Worm (Caenorhabditis elegans) whole organism, L1 larva: Measurements from ENCODE around the gene srj-50.

Experiments
- C04F5.9 ChIP-seq: sonication (generic microtip); optimal IDR thresholded peaks from 2 replicates; lab custom pipeline; 2016; ENCODE audit warnings: missing genetic modification characterization, missing compliant biosample characterization
- C34B4.2 ChIP-seq: sonication (generic microtip); optimal IDR thresholded peaks from 2 replicates; lab custom pipeline; 2017; ENCODE audit warnings: mild to moderate bottlenecking, missing genetic modification characterization, missing compliant biosample characterization
- alr-1 ChIP-seq: fragments of 200-800 bp; sonication (Bioruptor generic); optimal IDR thresholded peaks from 2 replicates; lab custom pipeline; 2018; ENCODE audit warnings: borderline replicate concordance, mild to moderate bottlenecking, missing genetic modification characterization, missing compliant biosample characterization
- ama-1 ChIP-seq: fragments of 150-350 bp; optimal IDR thresholded peaks from 2 replicates; lab custom pipeline; 2014
- blmp-1 ChIP-seq: fragments of 150-350 bp; optimal IDR thresholded peaks from 2 replicates; lab custom pipeline; 2014; ENCODE audit warnings: missing biosample characterization, missing genetic modification characterization
- ceh-82 ChIP-seq, 3 experiments: fragments of 150-350 bp in 1 of 3; sonication (generic microtip) in 2 of 3; optimal IDR thresholded peaks; 2 replicates each; lab custom pipeline; 2014 to 2017; ENCODE audit warnings: missing biosample characterization in 3 of 3, missing genetic modification characterization in 3 of 3
- ceh-90 ChIP-seq: sonication (generic microtip); optimal IDR thresholded peaks from 2 replicates; lab custom pipeline; 2016; ENCODE audit warnings: missing genetic modification characterization, missing compliant biosample characterization
- efl-1 ChIP-seq, 4 experiments: fragments of 150-350 bp; optimal IDR thresholded peaks in 3 of 4; peaks in 1 of 4; 1 replicate in 1 of 4; 2 replicates in 3 of 4; lab custom pipeline; 2014; ENCODE audit warnings: missing biosample characterization in 2 of 4, missing genetic modification characterization in 2 of 4, missing genetic modification reagents in 2 of 4
- efl-3 ChIP-seq: fragments of 200-800 bp; sonication (Bioruptor generic); optimal IDR thresholded peaks from 2 replicates; lab custom pipeline; 2018; ENCODE audit warnings: mild to moderate bottlenecking, missing genetic modification characterization, missing compliant biosample characterization
- egl-13 ChIP-seq: sonication (generic microtip); optimal IDR thresholded peaks from 2 replicates; lab custom pipeline; 2016; ENCODE audit warnings: missing genotype, missing genetic modification reagents, missing genetic modification characterization, missing compliant biosample characterization
- elt-2 ChIP-seq: sonication (generic microtip); optimal IDR thresholded peaks from 2 replicates; lab custom pipeline; 2016; ENCODE audit warnings: missing genetic modification characterization, mild to moderate bottlenecking, inconsistent platforms, missing compliant biosample characterization, missing genetic modification reagents
- ets-5 ChIP-seq: fragments of 200-800 bp; sonication (Bioruptor generic); IDR thresholded peaks from 2 replicates; pipeline ENCODE4 v1.3.6; 2022; ENCODE audit warnings: missing genetic modification characterization, missing compliant biosample characterization
- fkh-4 ChIP-seq: sonication (generic microtip); optimal IDR thresholded peaks from 2 replicates; lab custom pipeline; 2016; ENCODE audit warnings: missing compliant biosample characterization, missing genetic modification characterization, borderline replicate concordance
- hlh-17 ChIP-seq: fragments of 200-800 bp; sonication (Bioruptor generic); optimal IDR thresholded peaks from 2 replicates; lab custom pipeline; 2018; ENCODE audit warnings: missing genetic modification characterization, mild to moderate bottlenecking, missing compliant biosample characterization, moderate library complexity, borderline replicate concordance
- hpl-2 ChIP-seq: fragments of 150-350 bp; optimal IDR thresholded peaks from 2 replicates; lab custom pipeline; 2014; ENCODE audit warnings: missing biosample characterization, missing genetic modification reagents, missing genetic modification characterization
- jun-1 ChIP-seq: fragments of 150-350 bp; optimal IDR thresholded peaks from 2 replicates; lab custom pipeline; 2014; ENCODE audit warnings: missing biosample characterization, missing genetic modification reagents, missing genetic modification characterization
- lin-15B ChIP-seq: fragments of 150-350 bp; sonication (generic microtip); optimal IDR thresholded peaks from 3 replicates; lab custom pipeline; 2014; ENCODE audit warnings: missing biosample characterization, missing genetic modification characterization
- lin-35 ChIP-seq, 2 experiments: fragments of 150-350 bp; optimal IDR thresholded peaks; 2 replicates each; lab custom pipeline; 2014; ENCODE audit warnings: missing biosample characterization in 2 of 2, missing genetic modification characterization in 2 of 2, missing genetic modification reagents in 2 of 2
- lin-39 ChIP-seq: fragments of 150-350 bp; optimal IDR thresholded peaks from 2 replicates; lab custom pipeline; 2014; ENCODE audit warnings: missing biosample characterization, missing genetic modification reagents, missing genetic modification characterization
- lsy-2 ChIP-seq, 2 experiments: fragments of 150-350 bp; optimal IDR thresholded peaks; 2 replicates each; lab custom pipeline; 2014; ENCODE audit warnings: missing biosample characterization in 2 of 2, missing genetic modification characterization in 2 of 2
- mab-9 ChIP-seq: fragments of 200-800 bp; sonication (Bioruptor generic); IDR thresholded peaks from 2 replicates; pipeline ENCODE4 v1.3.6; 2022; ENCODE audit warnings: missing genetic modification reagents, missing genetic modification characterization, missing compliant biosample characterization
- mdl-1 ChIP-seq, 2 experiments: fragments of 150-350 bp; optimal IDR thresholded peaks; 2 replicates each; lab custom pipeline; 2014 to 2017; ENCODE audit warnings: missing biosample characterization in 2 of 2, missing genetic modification characterization in 2 of 2, inconsistent platforms in 1 of 2
- mef-2 ChIP-seq: fragments of 150-350 bp; optimal IDR thresholded peaks from 2 replicates; lab custom pipeline; 2014; ENCODE audit warnings: missing biosample characterization, missing genetic modification characterization
- nhr-11 ChIP-seq: fragments of 150-350 bp; optimal IDR thresholded peaks from 2 replicates; lab custom pipeline; 2014; ENCODE audit warnings: missing biosample characterization, missing genetic modification characterization
- nhr-12 ChIP-seq: sonication (generic microtip); optimal IDR thresholded peaks from 2 replicates; lab custom pipeline; 2017; ENCODE audit warnings: missing biosample characterization, missing genetic modification characterization
- nhr-19 ChIP-seq: fragments of 200-800 bp; sonication (Bioruptor generic); conservative IDR thresholded peaks from 2 replicates; pipeline ENCODE4 v1.3.6; 2022; ENCODE audit warnings: missing genetic modification characterization, missing compliant biosample characterization
- nhr-20 ChIP-seq: sonication (generic microtip); optimal IDR thresholded peaks from 2 replicates; lab custom pipeline; 2016; ENCODE audit warnings: mild to moderate bottlenecking, missing genetic modification characterization, missing compliant biosample characterization
- nhr-28 ChIP-seq: fragments of 150-350 bp; optimal IDR thresholded peaks from 2 replicates; lab custom pipeline; 2014; ENCODE audit warnings: missing biosample characterization, missing genetic modification characterization
- nhr-77 ChIP-seq: fragments of 150-350 bp; optimal IDR thresholded peaks from 2 replicates; lab custom pipeline; 2014; ENCODE audit warnings: missing biosample characterization, missing genetic modification characterization
- nhr-84 ChIP-seq: sonication (generic microtip); optimal IDR thresholded peaks from 2 replicates; lab custom pipeline; 2017; ENCODE audit warnings: missing biosample characterization, missing genetic modification characterization
- nhr-85 ChIP-seq: sonication (generic microtip); peaks from one replicate; lab custom pipeline; 2016; ENCODE audit warnings: missing genetic modification characterization, inconsistent platforms, missing compliant biosample characterization
- pax-3 ChIP-seq: fragments of 200-800 bp; sonication (Bioruptor generic); optimal IDR thresholded peaks from 2 replicates; lab custom pipeline; 2018; ENCODE audit warnings: mild to moderate bottlenecking, missing genetic modification characterization, moderate library complexity, missing compliant biosample characterization
- pqm-1 ChIP-seq: sonication (generic microtip); optimal IDR thresholded peaks from 3 replicates; lab custom pipeline; 2017; ENCODE audit warnings: missing biosample characterization, missing genetic modification characterization
- rnt-1 ChIP-seq: sonication (generic microtip); optimal IDR thresholded peaks from 2 replicates; lab custom pipeline; 2016; ENCODE audit warnings: mild to moderate bottlenecking, missing genetic modification characterization, moderate library complexity, missing compliant biosample characterization
- snpc-4 ChIP-seq: fragments of 150-350 bp; optimal IDR thresholded peaks from 2 replicates; lab custom pipeline; 2014; ENCODE audit warnings: missing biosample characterization, missing genetic modification characterization
- snu-23 ChIP-seq: sonication (generic microtip); optimal IDR thresholded peaks from 2 replicates; lab custom pipeline; 2016; ENCODE audit warnings: missing genetic modification characterization, missing compliant biosample characterization
- unc-130 ChIP-seq: fragments of 150-350 bp; optimal IDR thresholded peaks from 2 replicates; lab custom pipeline; 2017; ENCODE audit warnings: missing biosample characterization, missing genetic modification characterization, inconsistent platforms
- unc-30 ChIP-seq: sonication (generic microtip); optimal IDR thresholded peaks from 2 replicates; lab custom pipeline; 2017; ENCODE audit warnings: missing biosample characterization, missing genetic modification characterization
- unc-86 ChIP-seq: sonication (generic microtip); optimal IDR thresholded peaks from 2 replicates; lab custom pipeline; 2016; ENCODE audit warnings: missing genetic modification characterization, missing compliant biosample characterization
- unc-98 ChIP-seq: fragments of 200-800 bp; sonication (Bioruptor generic); IDR thresholded peaks from 2 replicates; pipeline ENCODE4 v1.3.6; 2022; ENCODE audit warnings: missing genetic modification characterization, missing compliant biosample characterization
- zag-1 ChIP-seq: fragments of 150-350 bp; optimal IDR thresholded peaks from 2 replicates; lab custom pipeline; 2014; ENCODE audit warnings: missing biosample characterization, missing genetic modification characterization

Gene srj-50

DNA sequence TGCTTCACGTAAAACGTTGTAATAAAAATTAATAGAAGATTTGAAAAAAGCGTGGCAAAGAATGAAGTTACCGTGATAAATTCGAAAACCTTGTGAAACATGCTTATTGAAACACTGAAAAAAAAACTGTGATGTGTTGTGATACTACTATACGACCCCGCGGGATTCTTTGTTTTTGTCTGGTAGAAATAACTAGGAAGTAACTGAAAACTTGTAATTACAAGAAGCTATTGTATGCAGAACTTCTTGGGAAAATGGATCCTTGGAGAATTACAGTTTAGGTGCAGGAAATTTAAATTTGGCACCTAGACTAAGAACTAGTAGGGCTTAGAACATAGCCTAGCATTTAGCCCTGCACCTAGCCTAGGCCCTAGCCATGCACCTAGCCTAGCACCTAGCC is 47.0 kb downstream of the srj-50 start, which contains the start of gene str-39:
Gene str-39, minus strand, starts transcription at position 101 of the 400 bp plus-strand sequence.
- TF ChIP-seq pax-3 (tag; lab: Kevin White, UChicago) (no peak), snu-23 (GFP tag; lab: Kevin White, UChicago) (no peak), C04F5.9 (tag; lab: Kevin White, UChicago) (no peak), zag-1 (tag; lab: Kevin White, UChicago) (no peak), rnt-1 (tag; lab: Kevin White, UChicago) (no peak), nhr-20 (tag; lab: Kevin White, UChicago) (no peak)

DNA sequence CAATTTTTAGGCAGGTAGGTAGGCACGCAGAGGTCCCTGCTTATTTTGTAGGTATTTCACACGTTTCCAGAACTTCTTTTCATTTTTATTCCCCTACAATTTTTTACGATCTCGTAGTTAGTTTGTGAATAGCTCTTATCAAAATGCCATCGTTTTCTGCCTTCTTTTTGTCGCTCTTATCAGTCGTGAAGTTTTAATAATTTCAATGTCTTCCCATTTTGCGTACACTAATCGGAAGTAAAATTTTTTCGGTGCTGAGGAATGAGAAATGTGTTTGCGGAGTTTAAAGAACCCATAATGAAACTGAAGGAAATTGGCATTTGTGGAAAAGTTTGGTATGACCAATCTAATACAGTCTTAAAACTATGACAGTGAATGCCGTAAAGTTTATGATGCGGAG is 47.6 kb downstream of the srj-50 start:
- TF ChIP-seq ceh-82 (tag; optimal IDR thresholded peaks at IDR 0.05; lab: Kevin White, UChicago) (no peak), elt-2 (tag; lab: Kevin White, UChicago) (peak; percentile 53), nhr-84 (tag; lab: Kevin White, UChicago) (no peak), blmp-1 (tag; lab: Kevin White, UChicago) (no peak), nhr-20 (tag; lab: Kevin White, UChicago) (no peak), nhr-28 (tag; lab: Kevin White, UChicago) (no peak)

DNA sequence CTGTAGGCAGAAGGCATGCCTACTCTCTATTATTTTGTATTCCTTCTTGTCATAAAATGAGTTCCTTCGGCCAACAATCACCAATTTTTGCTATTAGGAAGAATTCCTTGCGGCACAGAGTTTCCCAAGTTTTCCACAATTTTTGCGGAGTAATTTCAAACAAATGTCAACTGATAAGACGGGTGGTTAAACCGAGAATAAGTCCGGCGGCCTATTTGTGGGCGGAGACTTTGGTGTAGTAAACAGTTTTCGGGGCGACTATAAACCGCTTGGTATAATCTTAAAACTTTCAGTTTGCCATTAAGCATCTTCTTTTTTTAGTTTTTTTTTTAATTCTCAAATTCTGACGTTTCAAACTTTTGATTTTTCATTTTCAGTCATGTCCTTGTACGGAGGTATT is 48.2 kb downstream of the srj-50 start, which contains the start of gene ifc-1:
Gene ifc-1, plus strand, starts transcription at position 378 of the 400 bp plus-strand sequence.
- TF ChIP-seq unc-30 (tag; lab: Kevin White, UChicago) (no peak), elt-2 (tag; lab: Kevin White, UChicago) (peak; percentile 67), egl-13 (no peak), efl-1 (optimal IDR thresholded peaks at IDR 0.05; lab: Kevin White, UChicago) (no peak), efl-1 (GFP tag; optimal IDR thresholded peaks at IDR 0.05 in 1 of 2; lab: Kevin White, UChicago) (peak in 1 of 2 experiments; percentile 21)

DNA sequence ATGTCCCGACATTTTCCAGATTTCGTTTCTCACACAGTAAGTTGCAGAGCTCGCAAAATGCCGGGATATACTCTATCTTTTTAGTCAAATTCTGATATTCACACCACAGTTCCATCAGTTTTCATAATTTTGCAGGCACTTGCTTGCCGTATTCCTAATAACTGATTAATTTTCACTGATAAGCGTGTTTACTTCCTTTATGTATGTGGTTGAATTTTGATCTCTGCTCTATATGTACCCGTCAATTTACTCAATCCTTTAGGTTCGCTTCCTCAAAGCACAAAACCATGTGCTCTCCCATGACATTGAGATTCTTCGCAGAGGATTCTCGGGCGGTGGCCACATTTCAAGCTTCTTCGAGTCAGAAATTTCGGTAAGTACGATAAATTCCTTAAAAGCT is 48.8 kb downstream of the srj-50 start:
- TF ChIP-seq unc-130 (tag; lab: Kevin White, UChicago) (no peak), lin-39 (no peak), unc-98 (GFP tag; lab: Robert Waterston, UW) (no peak), alr-1 (tag; lab: Kevin White, UChicago) (no peak), nhr-77 (tag; lab: Kevin White, UChicago) (no peak), elt-2 (tag; lab: Kevin White, UChicago) (no peak), C34B4.2 (tag; lab: Kevin White, UChicago) (no peak), unc-86 (tag; lab: Kevin White, UChicago) (no peak), nhr-19 (no peak), efl-3 (GFP tag; lab: Kevin White, UChicago) (no peak), lin-15B (tag; lab: Kevin White, UChicago) (no peak), lsy-2 (tag; optimal IDR thresholded peaks at IDR 0.05; lab: Kevin White, UChicago) (no peak), hpl-2 (no peak), nhr-12 (tag; lab: Kevin White, UChicago) (no peak), fkh-4 (tag; lab: Kevin White, UChicago) (no peak), rnt-1 (tag; lab: Kevin White, UChicago) (no peak), pqm-1 (tag; lab: Kevin White, UChicago) (no peak), ama-1 (lab: Kevin White, UChicago) (no peak), ets-5 (GFP tag; lab: Robert Waterston, UW) (no peak)

DNA sequence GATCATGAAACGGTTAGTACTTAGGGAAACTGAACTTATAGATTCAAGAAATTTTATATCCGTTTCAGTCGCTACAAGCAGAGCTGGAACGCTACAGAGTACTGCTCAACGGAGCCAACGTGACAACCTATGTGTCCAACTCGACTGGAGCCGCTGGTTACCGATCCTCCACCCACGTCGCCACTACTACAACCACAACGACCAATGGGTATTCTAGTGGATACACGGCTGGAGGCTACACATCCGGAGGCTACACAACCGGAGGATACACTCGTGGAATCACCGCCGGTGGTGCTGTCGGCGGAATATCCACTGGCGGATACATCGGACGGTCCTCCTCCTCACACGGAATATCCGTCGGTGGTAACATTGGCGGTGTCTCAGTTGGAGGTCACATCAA is 50.3 kb downstream of the srj-50 start:
- TF ChIP-seq lin-35 (GFP tag; optimal IDR thresholded peaks at IDR 0.05; lab: Kevin White, UChicago) (no peak), ceh-90 (tag; lab: Kevin White, UChicago) (no peak), hpl-2 (no peak), mef-2 (tag; lab: Kevin White, UChicago) (no peak), hlh-17 (GFP tag; lab: Kevin White, UChicago) (no peak), pqm-1 (tag; lab: Kevin White, UChicago) (no peak), elt-2 (tag; lab: Kevin White, UChicago) (no peak), nhr-11 (tag; lab: Kevin White, UChicago) (no peak), nhr-77 (tag; lab: Kevin White, UChicago) (no peak), mab-9 (GFP tag; lab: Robert Waterston, UW) (no peak), nhr-85 (tag; lab: Kevin White, UChicago) (no peak), mdl-1 (tag; optimal IDR thresholded peaks at IDR 0.05; lab: Kevin White, UChicago) (no peak), snpc-4 (no peak), snu-23 (GFP tag; lab: Kevin White, UChicago) (no peak), jun-1 (tag; lab: Kevin White, UChicago) (no peak), fkh-4 (tag; lab: Kevin White, UChicago) (no peak)
